Worm (Caenorhabditis elegans) whole organism, early embryonic: ENCODE results near the gene C37H5.5.

Source experiments
- B0310.2 ChIP-seq: sonication (generic microtip); optimal IDR thresholded peaks from 2 replicates; lab custom pipeline; 2016; ENCODE audit warnings: mild to moderate bottlenecking, missing genetic modification characterization, missing compliant biosample characterization
- F13C5.2 ChIP-seq: sonication (generic microtip); optimal IDR thresholded peaks from 2 replicates; lab custom pipeline; 2017; ENCODE audit warnings: mild to moderate bottlenecking, missing genetic modification characterization, inconsistent platforms, missing compliant biosample characterization
- aly-1 ChIP-seq: sonication (generic microtip); optimal IDR thresholded peaks from 2 replicates; lab custom pipeline; 2016; ENCODE audit warnings: missing genetic modification characterization, missing compliant biosample characterization
- ama-1 ChIP-seq: fragments of 150-350 bp; optimal IDR thresholded peaks from 2 replicates; lab custom pipeline; 2014
- ceh-13 ChIP-seq: fragments of 200-800 bp; sonication (Bioruptor generic); optimal IDR thresholded peaks from 2 replicates; lab custom pipeline; 2018; ENCODE audit warnings: mild to moderate bottlenecking, missing genetic modification characterization, missing compliant biosample characterization
- ceh-36 ChIP-seq: sonication (generic microtip); optimal IDR thresholded peaks from 2 replicates; lab custom pipeline; 2016; ENCODE audit warnings: missing genetic modification characterization, inconsistent platforms, missing compliant biosample characterization
- ets-7 ChIP-seq: sonication (generic microtip); optimal IDR thresholded peaks from 2 replicates; lab custom pipeline; 2016; ENCODE audit warnings: missing genotype, missing genetic modification characterization, missing compliant biosample characterization
- flt-1 ChIP-seq: fragments of 200-800 bp; sonication (Bioruptor generic); IDR thresholded peaks from 2 replicates; pipeline ENCODE4 v1.3.6; 2022; ENCODE audit warnings: missing genetic modification characterization, missing compliant biosample characterization
- hmbx-1 ChIP-seq: sonication (generic microtip); optimal IDR thresholded peaks from 2 replicates; lab custom pipeline; 2016; ENCODE audit warnings: mild to moderate bottlenecking, missing genetic modification characterization, missing compliant biosample characterization
- hmg-4 ChIP-seq: fragments of 200-800 bp; sonication (Bioruptor generic); optimal IDR thresholded peaks from 2 replicates; lab custom pipeline; 2018; ENCODE audit warnings: mild to moderate bottlenecking, missing genetic modification characterization, missing compliant biosample characterization
- hnd-1 ChIP-seq: sonication (generic microtip); optimal IDR thresholded peaks from 2 replicates; lab custom pipeline; 2016; ENCODE audit warnings: missing genetic modification characterization, missing compliant biosample characterization
- pes-1 ChIP-seq: fragments of 200-800 bp; sonication (Bioruptor generic); IDR thresholded peaks from 2 replicates; pipeline ENCODE4 v1.3.6; 2022; ENCODE audit warnings: missing genetic modification reagents, missing genetic modification characterization, missing compliant biosample characterization
- scrt-1 ChIP-seq: fragments of 200-800 bp; sonication (Bioruptor generic); IDR thresholded peaks from 2 replicates; pipeline ENCODE4 v1.3.6; 2022; ENCODE audit warnings: missing genetic modification characterization, missing compliant biosample characterization
- sea-1 ChIP-seq: fragments of 200-800 bp; sonication (Bioruptor generic); conservative IDR thresholded peaks from 2 replicates; pipeline ENCODE4 v1.3.6; 2022; ENCODE audit warnings: missing genetic modification characterization, missing compliant biosample characterization
- tbx-11 ChIP-seq: fragments of 200-800 bp; sonication (Bioruptor generic); IDR thresholded peaks from 2 replicates; pipeline ENCODE4 v1.3.6; 2022; ENCODE audit warnings: missing genetic modification characterization, missing compliant biosample characterization
- tbx-37 ChIP-seq: fragments of 200-800 bp; sonication (Bioruptor generic); conservative IDR thresholded peaks from 2 replicates; pipeline ENCODE4 v1.3.6; 2022; ENCODE audit warnings: missing genetic modification reagents, missing genetic modification characterization, missing compliant biosample characterization
- tra-4 ChIP-seq: sonication (generic microtip); optimal IDR thresholded peaks from 2 replicates; lab custom pipeline; 2017; ENCODE audit warnings: missing genetic modification characterization, missing compliant biosample characterization

Gene C37H5.5

ce11 chrV:4870627-4871026 lies 43.5 kb downstream of the C37H5.5 start:
- TF ChIP-seq ama-1 (no peak), aly-1 (no peak), tra-4 (tag; lab: Kevin White, UChicago) (no peak), hmg-4 (GFP tag; lab: Kevin White, UChicago) (no peak), pes-1 (GFP tag; lab: Robert Waterston, UW) (no peak), hnd-1 (no peak), sea-1 (GFP tag; lab: Robert Waterston, UW) (no peak), tbx-37 (GFP tag; lab: Robert Waterston, UW) (no peak), ceh-36 (tag; lab: Kevin White, UChicago) (no peak), flt-1 (no peak), hmbx-1 (tag; lab: Kevin White, UChicago) (no peak), B0310.2 (tag; lab: Kevin White, UChicago) (no peak), ceh-13 (GFP tag; lab: Kevin White, UChicago) (no peak), ets-7 (tag; lab: Kevin White, UChicago) (no peak), F13C5.2 (tag; lab: Kevin White, UChicago) (no peak), tbx-11 (GFP tag; lab: Robert Waterston, UW) (no peak), scrt-1 (GFP tag; lab: Robert Waterston, UW) (no peak)

DNA sequence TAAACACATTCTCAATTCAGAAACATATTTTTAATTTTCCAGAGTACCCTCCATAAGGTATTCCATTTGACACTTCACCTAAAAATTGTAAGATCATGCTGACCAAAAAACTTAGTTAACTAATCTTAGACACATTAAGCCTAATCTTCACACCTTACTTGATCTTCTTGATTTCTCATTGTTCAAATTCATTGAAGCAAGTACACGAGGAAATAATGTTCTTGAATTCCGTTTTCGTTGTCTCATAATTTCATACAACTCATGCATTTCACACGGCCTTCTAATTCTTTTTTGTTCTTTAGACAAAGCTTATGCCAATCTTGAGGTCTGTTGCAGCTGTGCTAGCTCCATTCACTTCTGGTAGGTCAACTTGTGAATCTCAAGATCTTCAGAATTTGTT lies 44.8 kb downstream of the C37H5.5 start, which contains the start of gene srd-33:
Gene srd-33 (plus strand): TSS at position 301 of the 400 bp plus-strand sequence.
- no peak for TF ChIP-seq sea-1 (GFP tag; lab: Robert Waterston, UW)
- no peak for TF ChIP-seq ceh-36 (tag; lab: Kevin White, UChicago)
- TF ChIP-seq hmg-4 (GFP tag; lab: Kevin White, UChicago), result no peak
- TF ChIP-seq ceh-13 (GFP tag; lab: Kevin White, UChicago), result no peak
- TF ChIP-seq ama-1, result no peak
- TF ChIP-seq pes-1 (GFP tag; lab: Robert Waterston, UW), result no peak
- TF ChIP-seq ets-7 (tag; lab: Kevin White, UChicago), result no peak
- no peak for TF ChIP-seq flt-1
- no peak for TF ChIP-seq aly-1
- TF ChIP-seq B0310.2 (tag; lab: Kevin White, UChicago), result no peak
- TF ChIP-seq tra-4 (tag; lab: Kevin White, UChicago), result no peak
- TF ChIP-seq hnd-1, result no peak
- no peak for TF ChIP-seq scrt-1 (GFP tag; lab: Robert Waterston, UW)
- no peak for TF ChIP-seq F13C5.2 (tag; lab: Kevin White, UChicago)
- no peak for TF ChIP-seq tbx-11 (GFP tag; lab: Robert Waterston, UW)
- no peak for TF ChIP-seq hmbx-1 (tag; lab: Kevin White, UChicago)
- TF ChIP-seq tbx-37 (GFP tag; lab: Robert Waterston, UW), result no peak

DNA sequence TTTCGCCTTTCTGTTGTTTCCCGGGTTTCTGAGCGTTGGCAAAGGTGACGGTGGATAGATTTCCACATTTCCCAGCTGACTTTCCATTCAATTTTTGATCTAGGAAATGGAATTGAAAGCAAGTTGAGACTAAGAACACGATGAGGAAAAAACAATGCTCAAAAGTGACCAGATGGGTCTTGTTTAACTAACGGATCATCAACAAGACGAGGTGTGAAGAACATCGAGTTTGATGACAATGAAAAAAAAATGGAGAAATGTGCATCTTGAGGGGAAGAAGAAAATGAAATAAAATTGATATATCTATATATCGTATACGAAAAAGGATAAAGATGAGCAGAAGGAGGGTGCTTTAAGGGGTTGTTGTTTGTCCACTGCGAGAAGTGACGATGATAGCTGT lies 50.4 kb downstream of the C37H5.5 start, which contains the start of gene T19H12.6:
Gene T19H12.6 (minus strand): TSS at position 101 of the 400 bp plus-strand sequence.
- TF ChIP-seq F13C5.2 (tag; lab: Kevin White, UChicago) (no peak), ets-7 (tag; lab: Kevin White, UChicago) (no peak), tbx-37 (GFP tag; lab: Robert Waterston, UW) (no peak), hmbx-1 (tag; lab: Kevin White, UChicago) (no peak), sea-1 (GFP tag; lab: Robert Waterston, UW) (no peak), tra-4 (tag; lab: Kevin White, UChicago) (no peak), ceh-13 (GFP tag; lab: Kevin White, UChicago) (no peak), hmg-4 (GFP tag; lab: Kevin White, UChicago) (no peak), ceh-36 (tag; lab: Kevin White, UChicago) (no peak), aly-1 (no peak), hnd-1 (no peak), scrt-1 (GFP tag; lab: Robert Waterston, UW) (no peak), tbx-11 (GFP tag; lab: Robert Waterston, UW) (no peak), pes-1 (GFP tag; lab: Robert Waterston, UW) (no peak), ama-1 (no peak), flt-1 (no peak), B0310.2 (tag; lab: Kevin White, UChicago) (no peak)

- TF ChIP-seq hmbx-1 (tag; lab: Kevin White, UChicago) (no peak), pes-1 (GFP tag; lab: Robert Waterston, UW) (no peak), B0310.2 (tag; lab: Kevin White, UChicago) (no peak), F13C5.2 (tag; lab: Kevin White, UChicago) (no peak), ceh-13 (GFP tag; lab: Kevin White, UChicago) (no peak), sea-1 (GFP tag; lab: Robert Waterston, UW) (no peak), ceh-36 (tag; lab: Kevin White, UChicago) (no peak), scrt-1 (GFP tag; lab: Robert Waterston, UW) (no peak), hmg-4 (GFP tag; lab: Kevin White, UChicago) (no peak), ama-1 (no peak), tra-4 (tag; lab: Kevin White, UChicago) (no peak), tbx-11 (GFP tag; lab: Robert Waterston, UW) (no peak), tbx-37 (GFP tag; lab: Robert Waterston, UW) (no peak), aly-1 (no peak), flt-1 (no peak), hnd-1 (no peak)
Measured at ce11 chrV:4879251-4879650, 52.1 kb downstream of the C37H5.5 start, which contains the start of gene T19H12.15. T19H12.15 (minus strand) TSS chrV:4879351.

- no peak for TF ChIP-seq B0310.2 (tag; lab: Kevin White, UChicago)
- no peak for TF ChIP-seq tbx-11 (GFP tag; lab: Robert Waterston, UW)
- no peak for TF ChIP-seq sea-1 (GFP tag; lab: Robert Waterston, UW)
- TF ChIP-seq F13C5.2 (tag; lab: Kevin White, UChicago), result no peak
- TF ChIP-seq tbx-37 (GFP tag; lab: Robert Waterston, UW), result no peak
- no peak for TF ChIP-seq tra-4 (tag; lab: Kevin White, UChicago)
- TF ChIP-seq ets-7 (tag; lab: Kevin White, UChicago), result no peak
- no peak for TF ChIP-seq hnd-1
- TF ChIP-seq ceh-36 (tag; lab: Kevin White, UChicago), result no peak
- TF ChIP-seq scrt-1 (GFP tag; lab: Robert Waterston, UW), result no peak
- TF ChIP-seq flt-1, result no peak
- no peak for TF ChIP-seq hmg-4 (GFP tag; lab: Kevin White, UChicago)
- no peak for TF ChIP-seq ceh-13 (GFP tag; lab: Kevin White, UChicago)
- no peak for TF ChIP-seq hmbx-1 (tag; lab: Kevin White, UChicago)
- TF ChIP-seq aly-1, result no peak
- TF ChIP-seq ama-1, result no peak
- no peak for TF ChIP-seq pes-1 (GFP tag; lab: Robert Waterston, UW)
Measured at ce11 chrV:4881377-4881776, 54.2 kb downstream of the C37H5.5 start, which contains the start of gene str-32. str-32 (minus strand) TSS chrV:4881477.

ce11 chrV:4884490-4884889 lies 57.3 kb downstream of the C37H5.5 start, which contains the start of gene T19H12.12:
T19H12.12 (plus strand) TSS chrV:4884790.
- no peak for TF ChIP-seq tbx-11 (GFP tag; lab: Robert Waterston, UW)
